Fruit fly (Drosophila melanogaster) whole organism, adult: ENCODE results near the gene Fum1.

Experiments
- CG11617 ChIP-seq: fragments of 200-800 bp; sonication (Bioruptor generic); optimal IDR thresholded peaks from 2 replicates; lab custom pipeline; 2017; ENCODE audit warnings: mild to moderate bottlenecking, missing biosample characterization, missing genetic modification reagents, missing genetic modification characterization
- CG12768 ChIP-seq: fragments of 200-800 bp; sonication (Bioruptor generic); optimal IDR thresholded peaks from 2 replicates; lab custom pipeline; 2017; ENCODE audit warnings: missing biosample characterization, missing genetic modification characterization, mild to moderate bottlenecking, moderate library complexity, missing genetic modification reagents
- CG1620 ChIP-seq: fragments of 200-800 bp; sonication (Bioruptor generic); optimal IDR thresholded peaks from 2 replicates; lab custom pipeline; 2016; ENCODE audit warnings: missing biosample characterization, missing genetic modification characterization
- CG5204 ChIP-seq: fragments of 200-800 bp; sonication (Bioruptor generic); optimal IDR thresholded peaks from 2 replicates; lab custom pipeline; 2016; ENCODE audit warnings: missing biosample characterization, missing genetic modification characterization
- CG7045 ChIP-seq: fragments of 200-800 bp; sonication (Bioruptor generic); optimal IDR thresholded peaks from 2 replicates; lab custom pipeline; 2017; ENCODE audit warnings: missing biosample characterization, mild to moderate bottlenecking, missing genetic modification characterization
- CG7101 ChIP-seq: fragments of 200-800 bp; sonication (Bioruptor generic); optimal IDR thresholded peaks from 2 replicates; lab custom pipeline; 2018; ENCODE audit warnings: missing biosample characterization, mild to moderate bottlenecking, missing genetic modification characterization, moderate library complexity
- Clk ChIP-seq: fragments of 200-800 bp; sonication (Bioruptor generic); optimal IDR thresholded peaks from 2 replicates; lab custom pipeline; 2017; ENCODE audit warnings: missing biosample characterization, missing genetic modification characterization
- Hr96 ChIP-seq: fragments of 200-800 bp; sonication (Bioruptor generic); optimal IDR thresholded peaks from 2 replicates; lab custom pipeline; 2016; ENCODE audit warnings: missing biosample characterization, missing genetic modification characterization
- Mnt ChIP-seq: fragments of 200-800 bp; sonication (Bioruptor generic); optimal IDR thresholded peaks from 2 replicates; lab custom pipeline; 2016; ENCODE audit warnings: missing biosample characterization, mild to moderate bottlenecking, missing genetic modification characterization
- cnc ChIP-seq, 2 experiments: fragments of >200 bp; optimal IDR thresholded peaks; 2 replicates each; lab custom pipeline; 2017
- kay ChIP-seq: fragments of 200-800 bp; sonication (Bioruptor generic); peaks from one replicate; lab custom pipeline; 2016; ENCODE audit warnings: missing biosample characterization, missing genetic modification characterization, borderline replicate concordance
- ovo ChIP-seq: fragments of 200-800 bp; sonication (Bioruptor generic); optimal IDR thresholded peaks from 2 replicates; lab custom pipeline; 2016; ENCODE audit warnings: missing biosample characterization, missing genetic modification characterization
- pad ChIP-seq: fragments of 200-800 bp; sonication (Bioruptor generic); optimal IDR thresholded peaks from 3 replicates; lab custom pipeline; 2017; ENCODE audit warnings: missing biosample characterization, missing genetic modification characterization, mild to moderate bottlenecking, moderate library complexity, missing genetic modification reagents
- tj ChIP-seq: fragments of 200-800 bp; sonication (Bioruptor generic); optimal IDR thresholded peaks from 3 replicates; lab custom pipeline; 2017; ENCODE audit warnings: missing biosample characterization, mild to moderate bottlenecking, missing genetic modification characterization, moderate library complexity

DNA sequence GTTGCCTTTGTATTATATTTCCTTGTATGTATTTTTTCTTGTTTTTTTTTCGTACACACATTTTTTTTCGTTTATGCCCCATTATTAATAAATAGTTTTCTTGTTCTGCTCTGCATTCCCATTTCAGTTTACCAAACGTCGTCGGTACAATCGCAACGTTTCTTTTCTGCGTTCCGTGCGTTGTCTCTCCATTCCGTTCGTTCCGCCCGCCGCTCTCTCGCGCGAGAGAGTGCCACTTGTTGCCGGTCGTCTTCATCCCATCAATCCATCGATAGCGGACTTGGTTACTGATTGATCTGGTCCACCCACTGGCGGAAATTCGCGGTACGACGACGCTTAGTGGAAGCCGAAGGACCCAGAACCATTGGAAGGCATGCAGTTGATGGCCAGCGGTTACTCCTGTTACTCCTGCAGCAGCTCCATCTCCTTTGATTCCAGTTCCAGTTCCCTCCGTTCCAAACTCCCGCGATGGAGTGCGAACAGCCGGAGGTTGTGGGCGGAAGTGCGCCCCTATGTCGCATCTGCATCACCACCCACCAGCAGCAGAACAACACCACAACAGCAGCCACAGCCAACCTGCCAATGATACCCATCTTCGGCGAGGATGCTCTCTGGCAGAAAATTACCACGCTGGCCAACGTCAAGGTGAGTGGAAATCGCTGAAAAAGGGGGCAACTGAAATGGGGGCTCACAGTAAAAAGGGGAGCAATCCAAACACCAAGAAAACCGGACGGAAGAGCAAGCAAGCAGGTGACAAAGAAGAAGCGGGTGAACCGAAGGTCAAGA is 31.2 kb downstream of the Fum1 start:
- no peak for TF ChIP-seq CG12768 (GFP tag; lab: Kevin White, UChicago)
- TF ChIP-seq Clk (GFP tag; lab: Kevin White, UChicago) = no peak
- TF ChIP-seq CG7045 (GFP tag; lab: Kevin White, UChicago) = no peak
- TF ChIP-seq CG1620 (GFP tag; lab: Kevin White, UChicago) = no peak
- no peak for TF ChIP-seq CG11617 (GFP tag; lab: Kevin White, UChicago)
- no peak for TF ChIP-seq pad (GFP tag; lab: Kevin White, UChicago)
- TF ChIP-seq CG7101 (tag; lab: Kevin White, UChicago) = no peak
- no peak for TF ChIP-seq cnc (optimal IDR thresholded peaks at IDR 0.05; lab: Kevin White, UChicago)
- TF ChIP-seq kay (GFP tag; lab: Kevin White, UChicago) = no peak
- no peak for TF ChIP-seq ovo (GFP tag; lab: Kevin White, UChicago)
- no peak for TF ChIP-seq Mnt
- no peak for TF ChIP-seq CG5204 (GFP tag; lab: Kevin White, UChicago)
- TF ChIP-seq Hr96 = no peak
- TF ChIP-seq tj (GFP tag; lab: Kevin White, UChicago) = no peak
